Worm (Caenorhabditis elegans) whole organism, early embryonic: Measurements from ENCODE around the gene Y54F10AR.2.

Experiments
- B0310.2 ChIP-seq: sonication (generic microtip); optimal IDR thresholded peaks from 2 replicates; lab custom pipeline; 2016; ENCODE audit warnings: mild to moderate bottlenecking, missing genetic modification characterization, missing compliant biosample characterization
- aly-1 ChIP-seq: sonication (generic microtip); optimal IDR thresholded peaks from 2 replicates; lab custom pipeline; 2016; ENCODE audit warnings: missing genetic modification characterization, missing compliant biosample characterization
- ama-1 ChIP-seq: fragments of 150-350 bp; optimal IDR thresholded peaks from 2 replicates; lab custom pipeline; 2014

ce11 chrIII:2578993-2579392 is 7.6 kb upstream of the Y54F10AR.2 start, which contains the start of gene Y71H2B.8:
- TF ChIP-seq B0310.2 (tag; lab: Kevin White, UChicago) (no peak), aly-1 (no peak), ama-1 (lab: Kevin White, UChicago) (no peak)
